Worm (Caenorhabditis elegans): ENCODE data around the gene ddl-1.

- TF ChIP-seq ama-1 (optimal IDR thresholded peaks at IDR 0.05): no peak
- no peak for TF ChIP-seq aly-1 (tag; optimal IDR thresholded peaks at IDR 0.05)
These were observed 45.0 kb downstream of the ddl-1 start, which contains the start of gene C17G10.6 for ce11 chrII:5603194-5603593.
